Fruit fly (Drosophila melanogaster) S2 (cell line): Measurements from ENCODE around the gene CG31910.

Experiments used
- CG8478 ChIP-seq: fragments of >200 bp; optimal IDR thresholded peaks from 2 replicates; lab custom pipeline; 2018
- CTCF ChIP-seq, 2 experiments: fragments of >200 bp; optimal IDR thresholded peaks; 2 replicates each; lab custom pipeline; 2018

The CG31910 gene

dm6 chr2L:6708997-6709662 lies 36.3 kb downstream of the CG31910 start, which contains the start of gene Tsp:
Tsp (minus strand) TSS chr2L:6709086.
- TF ChIP-seq CTCF (optimal IDR thresholded peaks at IDR 0.05; lab: Kevin White, UChicago) (no peak), CG8478 (lab: Kevin White, UChicago) (no peak)

dm6 chr2L:6706368-6706919 lies 39.0 kb downstream of the CG31910 start:
- TF ChIP-seq CG8478 (lab: Kevin White, UChicago) (no peak), CTCF (optimal IDR thresholded peaks at IDR 0.05; lab: Kevin White, UChicago) (no peak)

dm6 chr2L:6705081-6705480 lies 40.3 kb downstream of the CG31910 start:
- TF ChIP-seq CTCF (optimal IDR thresholded peaks at IDR 0.05; lab: Kevin White, UChicago) (no peak), CG8478 (lab: Kevin White, UChicago) (no peak)

dm6 chr2L:6701409-6702199 lies 43.8 kb downstream of the CG31910 start:
- TF ChIP-seq CG8478 (lab: Kevin White, UChicago) = no peak
- TF ChIP-seq CTCF (optimal IDR thresholded peaks at IDR 0.05; lab: Kevin White, UChicago) = no peak

- TF ChIP-seq CG8478 (lab: Kevin White, UChicago) = no peak
- no peak for TF ChIP-seq CTCF (optimal IDR thresholded peaks at IDR 0.05; lab: Kevin White, UChicago)
Observed at dm6 chr2L:6700742-6701141, 44.7 kb downstream of the CG31910 start.

- TF ChIP-seq CG8478 (lab: Kevin White, UChicago) (no peak), CTCF (optimal IDR thresholded peaks at IDR 0.05; lab: Kevin White, UChicago) (no peak)
Observed at dm6 chr2L:6698387-6698786, 47.0 kb downstream of the CG31910 start.

dm6 chr2L:6696229-6696628 lies 49.2 kb downstream of the CG31910 start:
- TF ChIP-seq CG8478 (lab: Kevin White, UChicago) (no peak), CTCF (optimal IDR thresholded peaks at IDR 0.05; lab: Kevin White, UChicago) (no peak)
